Worm (Caenorhabditis elegans): Measurements from ENCODE around the gene F21D12.3.

- TF ChIP-seq zip-8 (tag; optimal IDR thresholded peaks at IDR 0.05) (no peak), ztf-11 (tag; optimal IDR thresholded peaks at IDR 0.05) (no peak), ces-1 (GFP tag; optimal IDR thresholded peaks at IDR 0.05) (no peak), snpc-4 (tag; optimal IDR thresholded peaks at IDR 0.05) (no peak), ceh-43 (GFP tag; optimal IDR thresholded peaks at IDR 0.05) (no peak), unc-62 (GFP tag; optimal IDR thresholded peaks at IDR 0.05) (no peak), mls-2 (tag; optimal IDR thresholded peaks at IDR 0.05) (no peak)
Measured at ce11 chrII:7356326-7356725, 32.5 kb upstream of the F21D12.3 start, which contains the start of gene haf-2.
